Worm (Caenorhabditis elegans) whole organism, L4/young adult: ENCODE measurements around the gene F52H2.15.

Experiments
- dao-5 ChIP-seq: sonication (generic microtip); optimal IDR thresholded peaks from 2 replicates; lab custom pipeline; 2016; ENCODE audit warnings: missing genotype, missing genetic modification characterization, moderate library complexity, missing compliant biosample characterization
- him-1 ChIP-seq: sonication (generic microtip); optimal IDR thresholded peaks from 2 replicates; lab custom pipeline; 2016; ENCODE audit warnings: missing genotype, missing genetic modification reagents, missing genetic modification characterization, missing compliant biosample characterization

DNA sequence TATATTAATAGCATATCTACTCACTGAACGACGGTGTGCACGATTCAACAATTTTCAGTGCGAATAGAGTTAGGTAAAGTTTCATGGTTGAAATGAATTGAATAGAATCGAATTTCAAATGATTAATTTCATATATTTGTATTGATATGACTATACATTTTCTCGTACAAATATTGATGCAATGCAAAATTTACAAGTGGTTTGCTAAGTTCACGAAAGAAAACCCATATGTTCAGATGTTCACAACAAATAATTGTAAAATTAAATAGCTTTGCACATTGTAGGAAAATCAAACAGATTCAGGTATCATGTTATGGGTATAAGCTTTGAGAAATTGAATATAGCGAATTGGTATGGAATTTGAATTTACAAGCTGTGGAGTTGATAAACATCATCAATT is 20.5 kb downstream of the F52H2.15 start, which contains the start of gene H01M10.2:
- TF ChIP-seq him-1 (tag; lab: Kevin White, UChicago): no peak
- TF ChIP-seq dao-5 (tag; lab: Kevin White, UChicago): no peak
